Fruit fly (Drosophila melanogaster) whole organism, embryonic: ENCODE results near the gene Ir94a.
A peak's percentile ranks its signal among the peaks of the same experiment; 100 is the strongest.

Source experiments
- Abd-B ChIP-seq: fragments of 200-800 bp; sonication (Bioruptor generic); optimal IDR thresholded peaks from 2 replicates; lab custom pipeline; 2018; ENCODE audit warnings: missing biosample characterization, mild to moderate bottlenecking, missing genetic modification characterization, moderate library complexity
- Antp ChIP-seq: fragments of 200-800 bp; sonication (Bioruptor generic); optimal IDR thresholded peaks from 3 replicates; lab custom pipeline; 2016; ENCODE audit warnings: missing biosample characterization, missing genetic modification characterization
- Bgb ChIP-seq: fragments of 200-800 bp; sonication (Bioruptor generic); IDR thresholded peaks from 2 replicates; pipeline ENCODE4 v1.3.6; 2022; ENCODE audit warnings: missing biosample characterization, missing genetic modification characterization; ENCODE audit not compliant: partially characterized antibody
- CG11723 ChIP-seq: fragments of 200-800 bp; sonication (Bioruptor generic); optimal IDR thresholded peaks from 2 replicates; lab custom pipeline; 2017; ENCODE audit warnings: missing biosample characterization, mild to moderate bottlenecking, missing genetic modification characterization
- CG12299 ChIP-seq: fragments of 200-800 bp; sonication (Bioruptor generic); optimal IDR thresholded peaks from 2 replicates; lab custom pipeline; 2018; ENCODE audit warnings: missing biosample characterization, mild to moderate bottlenecking, missing genetic modification characterization
- CG12659 ChIP-seq: fragments of 200-800 bp; sonication (Bioruptor generic); optimal IDR thresholded peaks from 3 replicates; lab custom pipeline; 2017; ENCODE audit warnings: mild to moderate bottlenecking, missing biosample characterization, missing genetic modification reagents, missing genetic modification characterization
- CG15269 ChIP-seq: fragments of 200-800 bp; sonication (Bioruptor generic); optimal IDR thresholded peaks from 2 replicates; lab custom pipeline; 2018; ENCODE audit warnings: missing biosample characterization, mild to moderate bottlenecking, missing genetic modification characterization, moderate library complexity
- CG17361 ChIP-seq: fragments of 200-800 bp; sonication (Bioruptor generic); IDR thresholded peaks from 3 replicates; pipeline ENCODE4 v1.3.6; 2022; ENCODE audit warnings: missing biosample characterization, missing genetic modification characterization
- CG2120 ChIP-seq: fragments of 200-800 bp; sonication (Bioruptor generic); optimal IDR thresholded peaks from 3 replicates; lab custom pipeline; 2016; ENCODE audit warnings: missing biosample characterization, missing genetic modification characterization
- CG2889 ChIP-seq: fragments of 200-800 bp; sonication (Bioruptor generic); IDR thresholded peaks from 3 replicates; pipeline ENCODE4 v1.3.6; 2022; ENCODE audit warnings: missing biosample characterization, missing genetic modification characterization
- CG3281 ChIP-seq: fragments of 200-800 bp; sonication (Bioruptor generic); optimal IDR thresholded peaks from 3 replicates; lab custom pipeline; 2017; ENCODE audit warnings: missing biosample characterization, mild to moderate bottlenecking, missing genetic modification characterization
- CG33557 ChIP-seq: fragments of 200-800 bp; sonication (Bioruptor generic); optimal IDR thresholded peaks from 2 replicates; lab custom pipeline; 2019; ENCODE audit warnings: missing biosample characterization, mild to moderate bottlenecking, missing genetic modification characterization, moderate library complexity
- CG42726 ChIP-seq: fragments of 200-800 bp; sonication (Bioruptor generic); IDR thresholded peaks from 2 replicates; pipeline ENCODE4 v1.3.6; 2022; ENCODE audit warnings: missing biosample characterization, missing genetic modification characterization; ENCODE audit not compliant: partially characterized antibody
- CG4328 ChIP-seq: fragments of 200-800 bp; sonication (Bioruptor generic); optimal IDR thresholded peaks from 3 replicates; lab custom pipeline; 2017; ENCODE audit warnings: missing biosample characterization, missing genetic modification reagents, missing genetic modification characterization
- CG4820 ChIP-seq: fragments of 200-800 bp; sonication (Bioruptor generic); optimal IDR thresholded peaks from 3 replicates; lab custom pipeline; 2016; ENCODE audit warnings: missing biosample characterization, missing genetic modification characterization
- CG8359 ChIP-seq: fragments of 200-800 bp; sonication (Bioruptor generic); optimal IDR thresholded peaks from 2 replicates; lab custom pipeline; 2017; ENCODE audit warnings: missing biosample characterization, mild to moderate bottlenecking, missing genetic modification characterization, borderline replicate concordance
- CG8765 ChIP-seq: fragments of 200-800 bp; sonication (Bioruptor generic); IDR thresholded peaks from 2 replicates; pipeline ENCODE4 v1.3.6; 2022; ENCODE audit warnings: missing biosample characterization, missing genetic modification characterization
- CG9876 ChIP-seq: fragments of 200-800 bp; sonication (Bioruptor generic); optimal IDR thresholded peaks from 2 replicates; lab custom pipeline; 2016; ENCODE audit warnings: missing biosample characterization, missing genetic modification characterization
- CTCF ChIP-seq: fragments of 200-800 bp; sonication (Bioruptor generic); optimal IDR thresholded peaks from 2 replicates; lab custom pipeline; 2017; ENCODE audit warnings: missing biosample characterization, mild to moderate bottlenecking, missing genetic modification characterization, moderate library complexity
- CoRest ChIP-seq: fragments of 200-800 bp; sonication (Bioruptor generic); optimal IDR thresholded peaks from 3 replicates; lab custom pipeline; 2018; ENCODE audit warnings: missing biosample characterization, mild to moderate bottlenecking, missing genetic modification characterization, moderate library complexity
- Dek ChIP-seq: fragments of 200-800 bp; sonication (Bioruptor generic); optimal IDR thresholded peaks from 3 replicates; lab custom pipeline; 2019; ENCODE audit warnings: missing biosample characterization, mild to moderate bottlenecking, missing genetic modification characterization, moderate library complexity
- E2f2 ChIP-seq: fragments of 200-800 bp; sonication (Bioruptor generic); IDR thresholded peaks from 2 replicates; pipeline ENCODE4 v1.3.6; 2022; ENCODE audit warnings: missing biosample characterization, missing genetic modification characterization
- ERR ChIP-seq: fragments of 200-800 bp; sonication (Bioruptor generic); optimal IDR thresholded peaks from 2 replicates; lab custom pipeline; 2016; ENCODE audit warnings: missing biosample characterization, missing genetic modification characterization
- Ets65A ChIP-seq: fragments of 200-800 bp; sonication (Bioruptor generic); peaks from one replicate; lab custom pipeline; 2016; ENCODE audit warnings: missing biosample characterization, missing genetic modification characterization
- Fer2 ChIP-seq: fragments of 200-800 bp; sonication (Bioruptor generic); optimal IDR thresholded peaks from 2 replicates; lab custom pipeline; 2018; ENCODE audit warnings: missing biosample characterization, mild to moderate bottlenecking, missing genetic modification characterization, moderate library complexity
- Kr ChIP-seq: fragments of 200-800 bp; sonication (Bioruptor generic); optimal IDR thresholded peaks from 2 replicates; lab custom pipeline; 2017; ENCODE audit warnings: missing biosample characterization, mild to moderate bottlenecking, missing genetic modification characterization
- Lhr ChIP-seq: fragments of 200-800 bp; sonication (Bioruptor generic); optimal IDR thresholded peaks from 3 replicates; lab custom pipeline; 2017; ENCODE audit warnings: mild to moderate bottlenecking, missing biosample characterization, missing genetic modification reagents, missing genetic modification characterization
- MESR4 ChIP-seq: fragments of 200-800 bp; sonication (Bioruptor generic); optimal IDR thresholded peaks from 2 replicates; lab custom pipeline; 2018; ENCODE audit warnings: missing biosample characterization, mild to moderate bottlenecking, missing genetic modification characterization, moderate library complexity
- Myb ChIP-seq: fragments of 200-800 bp; sonication (Bioruptor generic); optimal IDR thresholded peaks from 2 replicates; lab custom pipeline; 2016; ENCODE audit warnings: missing biosample characterization, missing genetic modification characterization
- Nf-YA ChIP-seq: fragments of 200-800 bp; sonication (Bioruptor generic); IDR thresholded peaks from 2 replicates; pipeline ENCODE4 v1.3.6; 2022; ENCODE audit warnings: missing biosample characterization, missing genetic modification characterization
- Poxn ChIP-seq: fragments of 200-800 bp; sonication (Bioruptor generic); IDR thresholded peaks from 2 replicates; pipeline ENCODE4 v1.3.6; 2022; ENCODE audit warnings: missing biosample characterization, missing genetic modification characterization
- Ptx1 ChIP-seq: fragments of 200-800 bp; sonication (Bioruptor generic); IDR thresholded peaks from 2 replicates; pipeline ENCODE4 v1.3.6; 2022; ENCODE audit warnings: missing biosample characterization, missing genetic modification characterization
- Sry-β ChIP-seq: fragments of 200-800 bp; sonication (Bioruptor generic); optimal IDR thresholded peaks from 2 replicates; lab custom pipeline; 2018; ENCODE audit warnings: missing biosample characterization, mild to moderate bottlenecking, missing genetic modification characterization, moderate library complexity
- ac ChIP-seq: fragments of 200-800 bp; sonication (Bioruptor generic); optimal IDR thresholded peaks from 3 replicates; lab custom pipeline; 2017; ENCODE audit warnings: missing biosample characterization, mild to moderate bottlenecking, missing genetic modification characterization
- ara ChIP-seq: fragments of 200-800 bp; sonication (Bioruptor generic); IDR thresholded peaks from 2 replicates; pipeline ENCODE4 v1.3.6; 2022; ENCODE audit warnings: missing biosample characterization, missing genetic modification characterization
- btn ChIP-seq: fragments of 200-800 bp; sonication (Bioruptor generic); optimal IDR thresholded peaks from 2 replicates; lab custom pipeline; 2016; ENCODE audit warnings: missing biosample characterization, missing genetic modification characterization
- chif ChIP-seq, 2 experiments: fragments of 200-800 bp; sonication (Bioruptor generic); optimal IDR thresholded peaks; 3 replicates each; lab custom pipeline; 2016; ENCODE audit warnings: missing biosample characterization in 2 of 2, missing genetic modification characterization in 2 of 2
- chinmo ChIP-seq: fragments of 200-800 bp; sonication (Bioruptor generic); IDR thresholded peaks from 4 replicates; pipeline ENCODE4 v1.3.6; 2022; ENCODE audit warnings: missing biosample characterization, missing genetic modification characterization; ENCODE audit not compliant: partially characterized antibody
- chm ChIP-seq: fragments of 200-800 bp; sonication (Bioruptor generic); IDR thresholded peaks from 2 replicates; pipeline ENCODE4 v1.3.6; 2022; ENCODE audit warnings: missing biosample characterization, missing genetic modification characterization
- croc ChIP-seq: fragments of 200-800 bp; sonication (Bioruptor generic); conservative IDR thresholded peaks from 3 replicates; pipeline ENCODE4 v1.3.6; 2022; ENCODE audit warnings: missing biosample characterization, missing genetic modification characterization
- cwo ChIP-seq: fragments of 200-800 bp; sonication (Bioruptor generic); optimal IDR thresholded peaks from 3 replicates; lab custom pipeline; 2017; ENCODE audit warnings: missing biosample characterization, missing genetic modification characterization, mild to moderate bottlenecking, moderate library complexity, missing genetic modification reagents
- dati ChIP-seq: fragments of 200-800 bp; sonication (Bioruptor generic); IDR thresholded peaks from 2 replicates; pipeline ENCODE4 v1.3.6; 2022; ENCODE audit warnings: missing biosample characterization, missing genetic modification characterization
- dimm ChIP-seq: fragments of 200-800 bp; sonication (Bioruptor generic); IDR thresholded peaks from 2 replicates; pipeline ENCODE4 v1.3.6; 2022; ENCODE audit warnings: missing biosample characterization, missing genetic modification characterization
- fd3F ChIP-seq: fragments of 200-800 bp; sonication (Bioruptor generic); optimal IDR thresholded peaks from 2 replicates; lab custom pipeline; 2018; ENCODE audit warnings: missing biosample characterization, mild to moderate bottlenecking, missing genetic modification characterization, moderate library complexity
- oc ChIP-seq: fragments of 200-800 bp; sonication (Bioruptor generic); optimal IDR thresholded peaks from 2 replicates; lab custom pipeline; 2018; ENCODE audit warnings: missing biosample characterization, mild to moderate bottlenecking, missing genetic modification characterization, moderate library complexity
- pita ChIP-seq: fragments of 200-800 bp; sonication (Bioruptor generic); optimal IDR thresholded peaks from 2 replicates; lab custom pipeline; 2017; ENCODE audit warnings: missing biosample characterization, mild to moderate bottlenecking, missing genetic modification characterization
- pum ChIP-seq: fragments of 200-800 bp; sonication (Bioruptor generic); optimal IDR thresholded peaks from 2 replicates; lab custom pipeline; 2016; ENCODE audit warnings: missing biosample characterization, missing genetic modification characterization
- sc ChIP-seq, 3 experiments: fragments of >200 bp in 2 of 3; fragments of 200-800 bp in 1 of 3; sonication (Bioruptor generic) in 1 of 3; optimal IDR thresholded peaks; 2 replicates in 2 of 3; 3 replicates in 1 of 3; lab custom pipeline; 2017; ENCODE audit warnings: mild to moderate bottlenecking in 1 of 3, missing biosample characterization in 1 of 3, missing genetic modification characterization in 1 of 3, missing genetic modification reagents in 1 of 3
- sens ChIP-seq: fragments of 200-800 bp; sonication (Bioruptor generic); peaks from one replicate; lab custom pipeline; 2016; ENCODE audit warnings: missing biosample characterization, missing genetic modification characterization
- tin ChIP-seq: fragments of 200-800 bp; sonication (Bioruptor generic); optimal IDR thresholded peaks from 3 replicates; lab custom pipeline; 2016; ENCODE audit warnings: missing biosample characterization, missing genetic modification characterization
- trem ChIP-seq: fragments of 200-800 bp; optimal IDR thresholded peaks from 3 replicates; lab custom pipeline; 2019; ENCODE audit warnings: missing biosample characterization, mild to moderate bottlenecking, missing genetic modification characterization, moderate library complexity
- vvl ChIP-seq: fragments of 200-800 bp; sonication (Bioruptor generic); IDR thresholded peaks from 2 replicates; pipeline ENCODE4 v1.3.6; 2022; ENCODE audit warnings: missing biosample characterization, missing genetic modification characterization

Gene Ir94a

DNA sequence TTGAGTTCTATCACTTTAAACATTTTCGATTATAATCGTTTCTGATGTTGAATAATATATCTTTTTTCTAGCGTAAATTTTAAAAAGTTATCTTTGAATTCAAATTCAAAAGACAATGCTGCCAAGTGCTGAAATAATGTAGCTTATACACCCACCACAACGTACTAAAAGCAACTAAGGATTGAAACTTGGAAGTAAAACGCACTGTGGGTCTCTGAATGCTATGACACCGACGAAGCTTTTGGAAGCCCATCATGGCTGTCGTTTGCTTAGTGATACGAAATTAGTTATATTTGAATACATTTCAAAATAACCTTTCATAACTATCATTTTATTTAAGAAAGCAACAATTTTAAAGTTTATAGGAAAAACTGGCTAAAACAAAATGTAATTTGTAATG is 19.3 kb upstream of the Ir94a start (continued):
- TF ChIP-seq pum: no peak
- TF ChIP-seq chm: no peak
- no peak for TF ChIP-seq CG2120
- TF ChIP-seq trem: no peak
- no peak for TF ChIP-seq CG9876 (GFP tag; lab: Kevin White, UChicago)
- peak; percentile 36 for TF ChIP-seq Abd-B (GFP tag; lab: Kevin White, UChicago)
- TF ChIP-seq CG15269 (tag; lab: Kevin White, UChicago): no peak
- no peak for TF ChIP-seq CG33557 (GFP tag; lab: Kevin White, UChicago)
- TF ChIP-seq Nf-YA (GFP tag; lab: Robert Waterston, UW): no peak
- TF ChIP-seq cwo: no peak
- no peak for TF ChIP-seq Dek (tag; lab: Kevin White, UChicago)
- no peak for TF ChIP-seq Ptx1 (GFP tag; lab: Robert Waterston, UW)
- TF ChIP-seq Myb: peak; percentile 98
- TF ChIP-seq CG4820: no peak
- TF ChIP-seq tin: no peak
- TF ChIP-seq Kr: no peak
- no peak for TF ChIP-seq btn (GFP tag; lab: Kevin White, UChicago)
- TF ChIP-seq Lhr (GFP tag; lab: Kevin White, UChicago): peak; percentile 82
- no peak for TF ChIP-seq CG12659 (GFP tag; lab: Kevin White, UChicago)
- no peak for TF ChIP-seq chinmo (GFP tag; lab: Robert Waterston, UW)
- no peak for TF ChIP-seq Fer2 (tag; lab: Kevin White, UChicago)
- TF ChIP-seq ERR: no peak
- TF ChIP-seq CG42726 (GFP tag; lab: Robert Waterston, UW): peak; percentile 78; the same call in 1 of the 2 replicates
- TF ChIP-seq pita (GFP tag; lab: Kevin White, UChicago): peak; percentile 57
- no peak for TF ChIP-seq croc (GFP tag; lab: Robert Waterston, UW)
- TF ChIP-seq CG8359 (GFP tag; lab: Kevin White, UChicago): no peak
- TF ChIP-seq sc (optimal IDR thresholded peaks at IDR 0.05; lab: Kevin White, UChicago): no peak
- no peak for TF ChIP-seq sc (GFP tag; optimal IDR thresholded peaks at IDR 0.05; lab: Kevin White, UChicago)
- no peak for TF ChIP-seq Poxn (GFP tag; lab: Robert Waterston, UW)
- TF ChIP-seq chif (GFP tag; optimal IDR thresholded peaks at IDR 0.05; lab: Kevin White, UChicago): no peak
- TF ChIP-seq Bgb (GFP tag; lab: Robert Waterston, UW): peak; percentile 16
- peak; percentile 28 for TF ChIP-seq sens (GFP tag; lab: Kevin White, UChicago)
- TF ChIP-seq Ets65A (GFP tag; lab: Kevin White, UChicago): peak; percentile 80
- no peak for TF ChIP-seq CG8765 (GFP tag; lab: Robert Waterston, UW)
- peak; percentile 81; the same call in 1 of the 2 replicates for TF ChIP-seq vvl (GFP tag; lab: Robert Waterston, UW)
- no peak for TF ChIP-seq oc (tag; lab: Kevin White, UChicago)
- peak; percentile 51 for TF ChIP-seq CTCF (GFP tag; lab: Kevin White, UChicago)
- TF ChIP-seq CG4328 (GFP tag; lab: Kevin White, UChicago): no peak
- TF ChIP-seq E2f2: peak; percentile 91
- no peak for TF ChIP-seq ara (GFP tag; lab: Robert Waterston, UW)
- TF ChIP-seq CG11723 (GFP tag; lab: Kevin White, UChicago): no peak
- TF ChIP-seq Sry-β (GFP tag; lab: Kevin White, UChicago): no peak
- no peak for TF ChIP-seq dati
- no peak for TF ChIP-seq CoRest (tag; lab: Kevin White, UChicago)
- TF ChIP-seq CG17361 (GFP tag; lab: Robert Waterston, UW): no peak
- no peak for TF ChIP-seq CG12299
- TF ChIP-seq MESR4 (GFP tag; lab: Kevin White, UChicago): no peak
- TF ChIP-seq dimm (GFP tag; lab: Robert Waterston, UW): no peak
- TF ChIP-seq Antp (GFP tag; lab: Kevin White, UChicago): no peak
- TF ChIP-seq CG3281 (GFP tag; lab: Kevin White, UChicago): no peak
- TF ChIP-seq CG2889 (GFP tag; lab: Robert Waterston, UW): no peak
- TF ChIP-seq ac (GFP tag; lab: Kevin White, UChicago): no peak
- no peak for TF ChIP-seq fd3F (GFP tag; lab: Kevin White, UChicago)
